Worm (Caenorhabditis elegans) whole organism, L4 larva: ENCODE data around the gene F12F6.1.

Experiments used
- D1046.2 ChIP-seq: fragments of 200-800 bp; sonication (Bioruptor generic); IDR thresholded peaks from 2 replicates; pipeline ENCODE4 v1.3.6; 2022; ENCODE audit warnings: missing genetic modification characterization, missing compliant biosample characterization
- F10B5.3 ChIP-seq: sonication (generic microtip); optimal IDR thresholded peaks from 2 replicates; lab custom pipeline; 2016; ENCODE audit warnings: mild to moderate bottlenecking, missing genetic modification characterization, missing compliant biosample characterization
- F44E2.7 ChIP-seq: fragments of 200-800 bp; sonication (Bioruptor generic); IDR thresholded peaks from 2 replicates; pipeline ENCODE4 v2.1.2; 2022; ENCODE audit warnings: missing genetic modification characterization, missing compliant biosample characterization
- F49E8.2 ChIP-seq: sonication (generic microtip); optimal IDR thresholded peaks from 2 replicates; lab custom pipeline; 2016; ENCODE audit warnings: missing compliant biosample characterization, mild to moderate bottlenecking, missing genetic modification characterization, borderline replicate concordance
- T20F7.1 ChIP-seq: fragments of 200-800 bp; sonication (Bioruptor generic); optimal IDR thresholded peaks from 2 replicates; lab custom pipeline; 2018; ENCODE audit warnings: mild to moderate bottlenecking, missing genetic modification characterization, missing compliant biosample characterization
- T26A8.4 ChIP-seq: fragments of 200-800 bp; sonication (Bioruptor generic); IDR thresholded peaks from 2 replicates; pipeline ENCODE4 v1.3.6; 2022; ENCODE audit warnings: missing genetic modification characterization, missing compliant biosample characterization
- Y48G9A.11 ChIP-seq: fragments of 200-800 bp; sonication (Bioruptor generic); IDR thresholded peaks from 2 replicates; pipeline ENCODE4 v1.3.6; 2022; ENCODE audit warnings: missing genetic modification reagents, missing genetic modification characterization, missing compliant biosample characterization
- Y5F2A.4 ChIP-seq: fragments of 200-800 bp; sonication (Bioruptor generic); optimal IDR thresholded peaks from 2 replicates; lab custom pipeline; 2018; ENCODE audit warnings: mild to moderate bottlenecking, missing genetic modification characterization, missing compliant biosample characterization
- aly-2 ChIP-seq: sonication (generic microtip); optimal IDR thresholded peaks from 2 replicates; lab custom pipeline; 2018; ENCODE audit warnings: missing biosample characterization, missing genetic modification characterization
- ceh-44 ChIP-seq: fragments of 200-800 bp; sonication (Bioruptor generic); IDR thresholded peaks from 2 replicates; pipeline ENCODE4 v1.3.6; 2022; ENCODE audit warnings: missing genetic modification reagents, missing genetic modification characterization, missing compliant biosample characterization
- ceh-62 ChIP-seq: sonication (generic microtip); optimal IDR thresholded peaks from 2 replicates; lab custom pipeline; 2017; ENCODE audit warnings: missing biosample characterization, missing genetic modification characterization
- cey-2 ChIP-seq: sonication (generic microtip); optimal IDR thresholded peaks from 3 replicates; lab custom pipeline; 2017; ENCODE audit warnings: missing genetic modification characterization, mild to moderate bottlenecking, missing compliant biosample characterization, antibody characterized with exemption, borderline replicate concordance; ENCODE audit not compliant: insufficient read depth
- ctbp-1 ChIP-seq: fragments of 200-800 bp; sonication (Bioruptor generic); IDR thresholded peaks from 2 replicates; pipeline ENCODE4 v1.3.6; 2022; ENCODE audit warnings: missing genetic modification reagents, missing genetic modification characterization, missing compliant biosample characterization
- daf-16 ChIP-seq, 3 experiments: sonication (generic microtip); optimal IDR thresholded peaks; 2 replicates each; lab custom pipeline; 2016 to 2017; ENCODE audit warnings: missing genetic modification characterization in 3 of 3, missing genetic modification reagents in 3 of 3, mild to moderate bottlenecking in 2 of 3, missing compliant biosample characterization in 2 of 3, missing biosample characterization in 1 of 3, moderate library complexity in 1 of 3
- daf-19 ChIP-seq: fragments of 200-800 bp; sonication (Bioruptor generic); conservative IDR thresholded peaks from 2 replicates; pipeline ENCODE4 v1.3.6; 2022; ENCODE audit warnings: missing genetic modification characterization, missing compliant biosample characterization
- dmd-6 ChIP-seq: fragments of 200-800 bp; sonication (Bioruptor generic); IDR thresholded peaks from 2 replicates; pipeline ENCODE4 v1.3.6; 2022; ENCODE audit warnings: missing genetic modification reagents, missing genetic modification characterization, missing compliant biosample characterization
- dmd-8 ChIP-seq: fragments of 200-800 bp; sonication (Bioruptor generic); IDR thresholded peaks from 2 replicates; pipeline ENCODE4 v1.3.6; 2022; ENCODE audit warnings: missing genetic modification characterization, missing compliant biosample characterization
- dve-1 ChIP-seq: sonication (generic microtip); optimal IDR thresholded peaks from 2 replicates; lab custom pipeline; 2017; ENCODE audit warnings: antibody characterized with exemption, mild to moderate bottlenecking, missing genetic modification characterization, missing compliant biosample characterization; ENCODE audit not compliant: insufficient read depth
- fkh-10 ChIP-seq: fragments of 150-350 bp; optimal IDR thresholded peaks from 2 replicates; lab custom pipeline; 2014; ENCODE audit warnings: missing biosample characterization, missing genetic modification reagents, missing genetic modification characterization
- gei-8 ChIP-seq: fragments of 200-800 bp; sonication (Bioruptor generic); optimal IDR thresholded peaks from 2 replicates; lab custom pipeline; 2018; ENCODE audit warnings: mild to moderate bottlenecking, missing genetic modification characterization, missing compliant biosample characterization
- hlh-11 ChIP-seq: fragments of 200-800 bp; sonication (Bioruptor generic); optimal IDR thresholded peaks from 2 replicates; lab custom pipeline; 2018; ENCODE audit warnings: mild to moderate bottlenecking, missing genetic modification characterization, missing compliant biosample characterization
- lim-7 ChIP-seq: fragments of 200-800 bp; sonication (Bioruptor generic); IDR thresholded peaks from 2 replicates; pipeline ENCODE4 v1.3.6; 2022; ENCODE audit warnings: missing genetic modification characterization, missing compliant biosample characterization
- lsy-2 ChIP-seq, 2 experiments: fragments of 150-350 bp in 1 of 2; sonication (generic microtip) in 1 of 2; optimal IDR thresholded peaks; 2 replicates each; lab custom pipeline; 2014 to 2017; ENCODE audit warnings: missing biosample characterization in 2 of 2, missing genetic modification characterization in 2 of 2
- madf-5 ChIP-seq, 2 experiments: fragments of 200-800 bp; sonication (Bioruptor generic); IDR thresholded peaks; 2 replicates each; pipeline ENCODE4 v1.3.6; 2022; ENCODE audit warnings: missing compliant biosample characterization in 2 of 2, missing genetic modification characterization in 2 of 2
- madf-9 ChIP-seq: fragments of 200-800 bp; sonication (Bioruptor generic); conservative IDR thresholded peaks from 2 replicates; pipeline ENCODE4 v1.3.6; 2022; ENCODE audit warnings: missing genetic modification reagents, missing genetic modification characterization, missing compliant biosample characterization
- mxl-3 ChIP-seq: fragments of 200-800 bp; sonication (Bioruptor generic); optimal IDR thresholded peaks from 2 replicates; lab custom pipeline; 2018; ENCODE audit warnings: mild to moderate bottlenecking, missing genetic modification characterization, missing compliant biosample characterization
- nhr-111 ChIP-seq: fragments of 200-800 bp; sonication (Bioruptor generic); optimal IDR thresholded peaks from 2 replicates; lab custom pipeline; 2018; ENCODE audit warnings: mild to moderate bottlenecking, missing genetic modification characterization, missing compliant biosample characterization
- nhr-28 ChIP-seq: fragments of 150-350 bp; optimal IDR thresholded peaks from 2 replicates; lab custom pipeline; 2014; ENCODE audit warnings: missing biosample characterization, missing genetic modification characterization
- nhr-42 ChIP-seq: fragments of 200-800 bp; sonication (Bioruptor generic); IDR thresholded peaks from 2 replicates; pipeline ENCODE4 v1.3.6; 2022; ENCODE audit warnings: missing genetic modification characterization, missing compliant biosample characterization
- nhr-48 ChIP-seq: sonication (generic microtip); optimal IDR thresholded peaks from 2 replicates; lab custom pipeline; 2016; ENCODE audit warnings: mild to moderate bottlenecking, missing genetic modification characterization, missing compliant biosample characterization
- nhr-6 ChIP-seq: fragments of 150-350 bp; optimal IDR thresholded peaks from 2 replicates; lab custom pipeline; 2014; ENCODE audit warnings: missing biosample characterization, missing genetic modification characterization
- nhr-76 ChIP-seq: fragments of 150-350 bp; optimal IDR thresholded peaks from 2 replicates; lab custom pipeline; 2014; ENCODE audit warnings: missing biosample characterization, missing genetic modification characterization
- php-3 ChIP-seq: fragments of 200-800 bp; sonication (Bioruptor generic); IDR thresholded peaks from 2 replicates; pipeline ENCODE4 v1.3.6; 2022; ENCODE audit warnings: missing genetic modification reagents, missing genetic modification characterization, missing compliant biosample characterization
- pqm-1 ChIP-seq: sonication (generic microtip); optimal IDR thresholded peaks from 2 replicates; lab custom pipeline; 2017; ENCODE audit warnings: missing biosample characterization, missing genetic modification characterization
- saeg-2 ChIP-seq: fragments of 200-800 bp; sonication (Bioruptor generic); IDR thresholded peaks from 2 replicates; pipeline ENCODE4 v1.3.6; 2022; ENCODE audit warnings: missing genetic modification reagents, missing genetic modification characterization, missing compliant biosample characterization
- set-16 ChIP-seq: fragments of 200-800 bp; sonication (Bioruptor generic); IDR thresholded peaks from 2 replicates; pipeline ENCODE4 v1.3.6; 2022; ENCODE audit warnings: missing genetic modification reagents, missing genetic modification characterization, missing compliant biosample characterization
- spr-3 ChIP-seq: fragments of 200-800 bp; sonication (Bioruptor generic); optimal IDR thresholded peaks from 2 replicates; lab custom pipeline; 2018; ENCODE audit warnings: mild to moderate bottlenecking, missing genetic modification characterization, missing compliant biosample characterization
- tag-97 ChIP-seq: fragments of 200-800 bp; sonication (Bioruptor generic); IDR thresholded peaks from 2 replicates; pipeline ENCODE4 v1.3.6; 2022; ENCODE audit warnings: missing genetic modification characterization, missing compliant biosample characterization
- unc-39 ChIP-seq: sonication (generic microtip); optimal IDR thresholded peaks from 2 replicates; lab custom pipeline; 2017; ENCODE audit warnings: missing biosample characterization, missing genetic modification characterization
- unc-62 ChIP-seq, 3 experiments: fragments of 150-350 bp in 1 of 3; sonication (generic microtip); optimal IDR thresholded peaks in 2 of 3; peaks in 1 of 3; 1 replicate in 1 of 3; 2 replicates in 2 of 3; lab custom pipeline; 2014 to 2017; ENCODE audit warnings: missing biosample characterization in 3 of 3, missing genetic modification characterization in 3 of 3, missing genetic modification reagents in 3 of 3, missing genotype in 1 of 3
- zfp-2 ChIP-seq: sonication (generic microtip); optimal IDR thresholded peaks from 2 replicates; lab custom pipeline; 2016; ENCODE audit warnings: mild to moderate bottlenecking, missing genetic modification characterization, missing compliant biosample characterization
- zfp-3 ChIP-seq: fragments of 200-800 bp; sonication (Bioruptor generic); conservative IDR thresholded peaks from 2 replicates; pipeline ENCODE4 v1.3.6; 2022; ENCODE audit warnings: missing genetic modification reagents, missing genetic modification characterization, missing compliant biosample characterization
- zip-11 ChIP-seq: fragments of 200-800 bp; sonication (Bioruptor generic); IDR thresholded peaks from 2 replicates; pipeline ENCODE4 v1.3.6; 2022; ENCODE audit warnings: missing genetic modification characterization, missing compliant biosample characterization
- zip-2 ChIP-seq: fragments of 150-350 bp; optimal IDR thresholded peaks from 2 replicates; lab custom pipeline; 2014; ENCODE audit warnings: missing biosample characterization, missing genetic modification characterization
- ztf-7 ChIP-seq: fragments of 150-350 bp; optimal IDR thresholded peaks from 2 replicates; lab custom pipeline; 2014; ENCODE audit warnings: missing biosample characterization, missing genetic modification characterization

The F12F6.1 gene

DNA sequence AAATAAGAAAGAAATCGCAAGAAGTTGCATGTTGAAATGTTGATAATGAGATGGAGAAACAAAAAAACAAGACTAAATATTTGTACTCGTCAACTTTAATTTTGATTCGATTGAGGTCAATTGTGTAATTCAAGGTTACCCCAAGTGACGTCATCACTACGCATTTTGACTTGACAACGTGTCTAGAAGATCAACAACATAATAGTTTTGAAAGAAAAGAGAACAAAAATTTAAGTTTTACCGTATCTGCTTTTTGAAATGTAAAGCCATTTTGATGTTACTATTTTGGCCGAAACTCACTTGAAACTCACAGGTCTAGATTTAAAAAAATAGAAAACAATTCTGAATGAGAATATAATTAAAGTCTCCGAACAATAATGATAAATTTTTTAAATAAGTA, 37.2 kb downstream of the F12F6.1 start, which contains the start of gene dsl-5 (continued):
- TF ChIP-seq unc-62 (GFP tag; optimal IDR thresholded peaks at IDR 0.05 in 1 of 2; lab: Kevin White, UChicago) (no peak), unc-62 (tag; optimal IDR thresholded peaks at IDR 0.05; lab: Kevin White, UChicago) (no peak), nhr-28 (no peak), php-3 (GFP tag; lab: Robert Waterston, UW) (no peak), lim-7 (GFP tag; lab: Robert Waterston, UW) (no peak), zfp-2 (tag; lab: Kevin White, UChicago) (no peak), gei-8 (GFP tag; lab: Kevin White, UChicago) (no peak)
- TF ChIP-seq, all 104 proteins: peak for 0

DNA sequence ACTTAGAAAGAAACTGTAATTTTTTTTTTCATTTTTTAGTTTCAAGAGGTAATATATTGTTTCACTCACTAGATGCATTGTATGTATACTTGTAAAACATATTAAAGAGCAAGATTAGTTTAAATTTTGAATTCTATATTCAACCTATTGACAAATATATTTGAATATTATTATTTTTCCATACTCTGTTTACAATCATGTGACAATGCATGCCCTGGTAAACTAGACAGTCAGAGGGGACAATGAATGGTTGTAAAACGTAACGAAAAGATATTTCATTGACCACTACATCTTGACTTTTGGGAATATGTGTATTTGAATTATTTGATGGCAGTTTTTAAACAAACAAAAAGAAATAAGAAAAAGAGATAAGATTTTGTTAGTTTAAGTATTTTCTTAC, 38.6 kb downstream of the F12F6.1 start:
- TF ChIP-seq Y48G9A.11 (GFP tag; lab: Robert Waterston, UW) (no peak), F10B5.3 (tag; lab: Kevin White, UChicago) (no peak), unc-62 (GFP tag; optimal IDR thresholded peaks at IDR 0.05 in 1 of 2; lab: Kevin White, UChicago) (peak in 1 of 2 experiments; percentile 62), unc-62 (tag; optimal IDR thresholded peaks at IDR 0.05; lab: Kevin White, UChicago) (no peak), daf-16 (GFP tag; optimal IDR thresholded peaks at IDR 0.05; lab: Kevin White, UChicago) (no peak), daf-16 (tag; optimal IDR thresholded peaks at IDR 0.05; lab: Kevin White, UChicago) (peak; percentile 61), nhr-111 (GFP tag; lab: Kevin White, UChicago) (no peak), ceh-62 (tag; lab: Kevin White, UChicago) (no peak), hlh-11 (tag; lab: Kevin White, UChicago) (no peak), ceh-44 (GFP tag; lab: Robert Waterston, UW) (no peak), fkh-10 (GFP tag; lab: Kevin White, UChicago) (no peak), F49E8.2 (tag; lab: Kevin White, UChicago) (no peak), T20F7.1 (GFP tag; lab: Kevin White, UChicago) (no peak), pqm-1 (no peak), dve-1 (tag; lab: Kevin White, UChicago) (peak; percentile 2), saeg-2 (GFP tag; lab: Robert Waterston, UW) (no peak)

DNA sequence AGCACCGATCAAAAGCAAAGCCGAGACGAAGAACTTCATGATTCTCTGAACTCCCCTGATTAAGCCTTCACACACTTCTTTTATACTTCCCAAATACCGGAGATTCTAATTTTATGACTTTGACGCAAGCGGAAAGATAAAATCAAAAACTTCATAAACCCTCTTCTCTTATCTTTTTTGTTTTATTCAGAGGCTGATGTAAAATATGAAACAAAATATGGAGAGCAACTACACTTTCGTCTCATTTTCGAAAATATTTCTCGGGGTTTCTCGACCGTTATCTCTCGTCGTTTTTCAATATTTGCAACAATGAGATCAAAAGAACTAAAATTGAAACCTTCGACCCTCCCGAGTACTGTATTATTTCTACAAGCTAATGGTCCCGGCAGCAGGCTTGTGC, 39.3 kb downstream of the F12F6.1 start, which contains the start of gene lys-4:
TSS of gene lys-4 (minus strand) at position 115 of the 400 bp plus-strand sequence.
- no peak for TF ChIP-seq nhr-42
- no peak for TF ChIP-seq zip-2
- TF ChIP-seq Y5F2A.4 (GFP tag; lab: Kevin White, UChicago) = no peak
- TF ChIP-seq aly-2 (tag; lab: Kevin White, UChicago) = no peak
- no peak for TF ChIP-seq nhr-6
- peak; percentile 36 for TF ChIP-seq nhr-28
- TF ChIP-seq zip-11 (GFP tag; lab: Robert Waterston, UW) = no peak
- no peak for TF ChIP-seq nhr-76 (tag; lab: Kevin White, UChicago)
- no peak for TF ChIP-seq lim-7 (GFP tag; lab: Robert Waterston, UW)
- TF ChIP-seq dmd-6 (GFP tag; lab: Robert Waterston, UW) = peak; percentile 40
- TF ChIP-seq hlh-11 (tag; lab: Kevin White, UChicago) = peak; percentile 30
- no peak for TF ChIP-seq madf-9 (GFP tag; lab: Robert Waterston, UW)
- no peak for TF ChIP-seq ztf-7 (tag; lab: Kevin White, UChicago)
- no peak for TF ChIP-seq tag-97 (GFP tag; lab: Robert Waterston, UW)
- TF ChIP-seq daf-19 (GFP tag; lab: Robert Waterston, UW) = no peak
- TF ChIP-seq madf-5 (GFP tag; IDR thresholded peaks at IDR 0.05; lab: Robert Waterston, UW) = no peak
- no peak for TF ChIP-seq ctbp-1 (GFP tag; lab: Robert Waterston, UW)
- no peak for TF ChIP-seq zfp-3 (GFP tag; lab: Robert Waterston, UW)
- no peak for TF ChIP-seq F44E2.7 (GFP tag; lab: Robert Waterston, UW)
- TF ChIP-seq unc-62 (GFP tag; optimal IDR thresholded peaks at IDR 0.05 in 1 of 2; lab: Kevin White, UChicago) = no peak
- no peak for TF ChIP-seq unc-62 (tag; optimal IDR thresholded peaks at IDR 0.05; lab: Kevin White, UChicago)
- no peak for TF ChIP-seq T26A8.4 (GFP tag; lab: Robert Waterston, UW)
- no peak for TF ChIP-seq dmd-8 (GFP tag; lab: Robert Waterston, UW)
- no peak for TF ChIP-seq mxl-3
- TF ChIP-seq nhr-48 (tag; lab: Kevin White, UChicago) = no peak
- TF ChIP-seq unc-39 (tag; lab: Kevin White, UChicago) = no peak
- TF ChIP-seq lsy-2 (tag; optimal IDR thresholded peaks at IDR 0.05; lab: Kevin White, UChicago) = no peak
- no peak for TF ChIP-seq set-16 (GFP tag; lab: Robert Waterston, UW)
- TF ChIP-seq D1046.2 (GFP tag; lab: Robert Waterston, UW) = no peak
- no peak for TF ChIP-seq cey-2 (tag; lab: Kevin White, UChicago)
- no peak for TF ChIP-seq spr-3
- no peak for TF ChIP-seq daf-16 (GFP tag; optimal IDR thresholded peaks at IDR 0.05; lab: Kevin White, UChicago)
- peak; percentile 33 for TF ChIP-seq daf-16 (tag; optimal IDR thresholded peaks at IDR 0.05; lab: Kevin White, UChicago)
- TF ChIP-seq dve-1 (tag; lab: Kevin White, UChicago) = peak; percentile 42
